Worm (Caenorhabditis elegans) whole organism, L4 larva: ENCODE measurements around the gene tebp-1.

Experiments used
- D1046.2 ChIP-seq: fragments of 200-800 bp; sonication (Bioruptor generic); IDR thresholded peaks from 2 replicates; pipeline ENCODE4 v1.3.6; 2022; ENCODE audit warnings: missing genetic modification characterization, missing compliant biosample characterization
- F26F4.8 ChIP-seq: fragments of 200-800 bp; sonication (Bioruptor generic); conservative IDR thresholded peaks from 2 replicates; pipeline ENCODE4 v1.3.6; 2022; ENCODE audit warnings: missing genetic modification characterization, missing compliant biosample characterization
- F49E8.2 ChIP-seq: sonication (generic microtip); optimal IDR thresholded peaks from 2 replicates; lab custom pipeline; 2016; ENCODE audit warnings: missing compliant biosample characterization, mild to moderate bottlenecking, missing genetic modification characterization, borderline replicate concordance
- Y105C5A.15 ChIP-seq: fragments of 200-800 bp; sonication (Bioruptor generic); IDR thresholded peaks from 2 replicates; pipeline ENCODE4 v1.3.6; 2022; ENCODE audit warnings: missing genetic modification characterization, missing compliant biosample characterization
- ZK337.2 ChIP-seq: fragments of 200-800 bp; sonication (Bioruptor generic); IDR thresholded peaks from 2 replicates; pipeline ENCODE4 v1.3.6; 2022; ENCODE audit warnings: missing genetic modification reagents, missing genetic modification characterization, missing compliant biosample characterization
- aha-1 ChIP-seq: fragments of 150-350 bp; peaks from one replicate; lab custom pipeline; 2014; ENCODE audit warnings: missing biosample characterization, missing genetic modification characterization
- ama-1 ChIP-seq: fragments of 150-350 bp; optimal IDR thresholded peaks from 2 replicates; lab custom pipeline; 2014; ENCODE audit warnings: inconsistent platforms, mixed read lengths
- arid-1 ChIP-seq: fragments of 200-800 bp; sonication (Bioruptor generic); conservative IDR thresholded peaks from 2 replicates; pipeline ENCODE4 v1.3.6; 2022; ENCODE audit warnings: missing genetic modification reagents, missing genetic modification characterization, missing compliant biosample characterization
- attf-4 ChIP-seq: sonication (generic microtip); optimal IDR thresholded peaks from 3 replicates; lab custom pipeline; 2017; ENCODE audit warnings: missing biosample characterization, missing genetic modification characterization
- ceh-28 ChIP-seq: fragments of 150-350 bp; optimal IDR thresholded peaks from 2 replicates; lab custom pipeline; 2014; ENCODE audit warnings: missing biosample characterization, missing genetic modification reagents, missing genetic modification characterization
- ces-1 ChIP-seq: fragments of 150-350 bp; sonication (generic microtip); optimal IDR thresholded peaks from 4 replicates; lab custom pipeline; 2014; ENCODE audit warnings: missing biosample characterization, missing genetic modification reagents, missing genetic modification characterization
- daf-16 ChIP-seq, 3 experiments: sonication (generic microtip); optimal IDR thresholded peaks; 2 replicates each; lab custom pipeline; 2016 to 2017; ENCODE audit warnings: missing genetic modification characterization in 3 of 3, missing genetic modification reagents in 3 of 3, mild to moderate bottlenecking in 2 of 3, missing compliant biosample characterization in 2 of 3, missing biosample characterization in 1 of 3, moderate library complexity in 1 of 3
- daf-19 ChIP-seq: fragments of 200-800 bp; sonication (Bioruptor generic); conservative IDR thresholded peaks from 2 replicates; pipeline ENCODE4 v1.3.6; 2022; ENCODE audit warnings: missing genetic modification characterization, missing compliant biosample characterization
- daf-8 ChIP-seq: fragments of 200-800 bp; sonication (Bioruptor generic); IDR thresholded peaks from 2 replicates; pipeline ENCODE4 v1.3.6; 2022; ENCODE audit warnings: missing genetic modification characterization, missing compliant biosample characterization
- dmd-6 ChIP-seq: fragments of 200-800 bp; sonication (Bioruptor generic); IDR thresholded peaks from 2 replicates; pipeline ENCODE4 v1.3.6; 2022; ENCODE audit warnings: missing genetic modification reagents, missing genetic modification characterization, missing compliant biosample characterization
- dmd-9 ChIP-seq: fragments of 200-800 bp; sonication (Bioruptor generic); IDR thresholded peaks from 2 replicates; pipeline ENCODE4 v1.3.6; 2022; ENCODE audit warnings: missing genetic modification reagents, missing genetic modification characterization, missing compliant biosample characterization
- duxl-1 ChIP-seq: sonication (generic microtip); optimal IDR thresholded peaks from 2 replicates; lab custom pipeline; 2016; ENCODE audit warnings: mild to moderate bottlenecking, missing genetic modification characterization, moderate library complexity, missing compliant biosample characterization; ENCODE audit not compliant: poor library complexity
- dve-1 ChIP-seq: sonication (generic microtip); optimal IDR thresholded peaks from 2 replicates; lab custom pipeline; 2017; ENCODE audit warnings: antibody characterized with exemption, mild to moderate bottlenecking, missing genetic modification characterization, missing compliant biosample characterization; ENCODE audit not compliant: insufficient read depth
- egl-43 ChIP-seq: fragments of 200-800 bp; sonication (Bioruptor generic); IDR thresholded peaks from 2 replicates; pipeline ENCODE4 v1.3.6; 2022; ENCODE audit warnings: missing genetic modification reagents, missing genetic modification characterization, missing compliant biosample characterization
- fkh-10 ChIP-seq: fragments of 150-350 bp; optimal IDR thresholded peaks from 2 replicates; lab custom pipeline; 2014; ENCODE audit warnings: missing biosample characterization, missing genetic modification reagents, missing genetic modification characterization
- hif-1 ChIP-seq, 2 experiments: sonication (generic microtip); optimal IDR thresholded peaks; 2 replicates each; lab custom pipeline; 2016 to 2017; ENCODE audit warnings: missing compliant biosample characterization in 2 of 2, missing genetic modification characterization in 2 of 2, missing genetic modification reagents in 2 of 2, missing genotype in 2 of 2, mild to moderate bottlenecking in 1 of 2
- hlh-11 ChIP-seq: fragments of 200-800 bp; sonication (Bioruptor generic); optimal IDR thresholded peaks from 2 replicates; lab custom pipeline; 2018; ENCODE audit warnings: mild to moderate bottlenecking, missing genetic modification characterization, missing compliant biosample characterization
- lin-1 ChIP-seq: fragments of 200-800 bp; sonication (Bioruptor generic); IDR thresholded peaks from 2 replicates; pipeline ENCODE4 v1.3.6; 2022; ENCODE audit warnings: missing genetic modification reagents, missing genetic modification characterization, missing compliant biosample characterization
- lin-13 ChIP-seq: fragments of 150-350 bp; optimal IDR thresholded peaks from 2 replicates; lab custom pipeline; 2014; ENCODE audit warnings: missing biosample characterization, missing genetic modification reagents, missing genetic modification characterization
- lin-29 ChIP-seq: fragments of 200-800 bp; sonication (Bioruptor generic); IDR thresholded peaks from 2 replicates; pipeline ENCODE4 v1.3.6; 2022; ENCODE audit warnings: missing genetic modification reagents, missing genetic modification characterization, missing compliant biosample characterization
- lin-38 ChIP-seq: fragments of 200-800 bp; sonication (Bioruptor generic); IDR thresholded peaks from 2 replicates; pipeline ENCODE4 v1.3.6; 2022; ENCODE audit warnings: missing genetic modification reagents, missing genetic modification characterization, missing compliant biosample characterization
- madf-9 ChIP-seq: fragments of 200-800 bp; sonication (Bioruptor generic); conservative IDR thresholded peaks from 2 replicates; pipeline ENCODE4 v1.3.6; 2022; ENCODE audit warnings: missing genetic modification reagents, missing genetic modification characterization, missing compliant biosample characterization
- mdl-1 ChIP-seq, 2 experiments: fragments of 150-350 bp in 1 of 2; sonication (generic microtip) in 1 of 2; optimal IDR thresholded peaks; 2 replicates each; lab custom pipeline; 2014 to 2017; ENCODE audit warnings: missing biosample characterization in 2 of 2, missing genetic modification characterization in 2 of 2
- mep-1 ChIP-seq: fragments of 150-350 bp; sonication (generic microtip); optimal IDR thresholded peaks from 3 replicates; lab custom pipeline; 2014; ENCODE audit warnings: missing biosample characterization, missing genetic modification characterization
- nhr-10 ChIP-seq: fragments of 150-350 bp; optimal IDR thresholded peaks from 2 replicates; lab custom pipeline; 2014; ENCODE audit warnings: missing biosample characterization, missing genetic modification characterization
- nhr-102 ChIP-seq: sonication (generic microtip); optimal IDR thresholded peaks from 2 replicates; lab custom pipeline; 2016; ENCODE audit warnings: mild to moderate bottlenecking, missing genetic modification characterization, moderate library complexity, missing compliant biosample characterization
- nhr-11 ChIP-seq: fragments of 150-350 bp; optimal IDR thresholded peaks from 2 replicates; lab custom pipeline; 2014; ENCODE audit warnings: missing biosample characterization, missing genetic modification characterization
- nhr-25 ChIP-seq: sonication (generic microtip); optimal IDR thresholded peaks from 2 replicates; lab custom pipeline; 2017; ENCODE audit warnings: missing genetic modification characterization, mild to moderate bottlenecking, missing compliant biosample characterization, antibody characterized with exemption, moderate library complexity, borderline replicate concordance; ENCODE audit not compliant: insufficient read depth
- nhr-28 ChIP-seq: fragments of 150-350 bp; optimal IDR thresholded peaks from 2 replicates; lab custom pipeline; 2014; ENCODE audit warnings: missing biosample characterization, missing genetic modification characterization
- nhr-42 ChIP-seq: fragments of 200-800 bp; sonication (Bioruptor generic); IDR thresholded peaks from 2 replicates; pipeline ENCODE4 v1.3.6; 2022; ENCODE audit warnings: missing genetic modification characterization, missing compliant biosample characterization
- nhr-48 ChIP-seq: sonication (generic microtip); optimal IDR thresholded peaks from 2 replicates; lab custom pipeline; 2016; ENCODE audit warnings: mild to moderate bottlenecking, missing genetic modification characterization, missing compliant biosample characterization
- nhr-77 ChIP-seq: fragments of 150-350 bp; optimal IDR thresholded peaks from 2 replicates; lab custom pipeline; 2014; ENCODE audit warnings: missing biosample characterization, missing genetic modification characterization
- set-16 ChIP-seq: fragments of 200-800 bp; sonication (Bioruptor generic); IDR thresholded peaks from 2 replicates; pipeline ENCODE4 v1.3.6; 2022; ENCODE audit warnings: missing genetic modification reagents, missing genetic modification characterization, missing compliant biosample characterization
- spr-1 ChIP-seq: sonication (generic microtip); optimal IDR thresholded peaks from 2 replicates; lab custom pipeline; 2016; ENCODE audit warnings: mild to moderate bottlenecking, missing genetic modification characterization, missing compliant biosample characterization
- spr-3 ChIP-seq: fragments of 200-800 bp; sonication (Bioruptor generic); optimal IDR thresholded peaks from 2 replicates; lab custom pipeline; 2018; ENCODE audit warnings: mild to moderate bottlenecking, missing genetic modification characterization, missing compliant biosample characterization
- tag-97 ChIP-seq: fragments of 200-800 bp; sonication (Bioruptor generic); IDR thresholded peaks from 2 replicates; pipeline ENCODE4 v1.3.6; 2022; ENCODE audit warnings: missing genetic modification characterization, missing compliant biosample characterization
- tra-1 ChIP-seq: fragments of 200-800 bp; sonication (Bioruptor generic); IDR thresholded peaks from 2 replicates; pipeline ENCODE4 v1.3.6; 2022; ENCODE audit warnings: missing genetic modification reagents, missing genetic modification characterization, missing compliant biosample characterization
- unc-130 ChIP-seq: sonication (generic microtip); optimal IDR thresholded peaks from 2 replicates; lab custom pipeline; 2016; ENCODE audit warnings: missing genetic modification reagents, missing genetic modification characterization, missing compliant biosample characterization
- unc-62 ChIP-seq, 3 experiments: fragments of 150-350 bp in 1 of 3; sonication (generic microtip); optimal IDR thresholded peaks in 2 of 3; peaks in 1 of 3; 1 replicate in 1 of 3; 2 replicates in 2 of 3; lab custom pipeline; 2014 to 2017; ENCODE audit warnings: missing biosample characterization in 3 of 3, missing genetic modification characterization in 3 of 3, missing genetic modification reagents in 3 of 3, missing genotype in 1 of 3
- vab-7 ChIP-seq: fragments of 200-800 bp; sonication (Bioruptor generic); IDR thresholded peaks from 2 replicates; pipeline ENCODE4 v1.3.6; 2022; ENCODE audit warnings: missing genetic modification reagents, missing genetic modification characterization, missing compliant biosample characterization
- zip-11 ChIP-seq: fragments of 200-800 bp; sonication (Bioruptor generic); IDR thresholded peaks from 2 replicates; pipeline ENCODE4 v1.3.6; 2022; ENCODE audit warnings: missing genetic modification characterization, missing compliant biosample characterization
- zip-2 ChIP-seq: fragments of 150-350 bp; optimal IDR thresholded peaks from 2 replicates; lab custom pipeline; 2014; ENCODE audit warnings: missing biosample characterization, missing genetic modification characterization
- ztf-11 ChIP-seq: fragments of 150-350 bp; optimal IDR thresholded peaks from 2 replicates; lab custom pipeline; 2014; ENCODE audit warnings: missing biosample characterization, missing genetic modification characterization

tebp-1 gene

ce11 chrII:14404741-14405488 lies 43.1 kb downstream of the tebp-1 start (continued):
- TF ChIP-seq nhr-28 (tag; lab: Kevin White, UChicago) (peak; percentile 36), lin-1 (GFP tag; lab: Robert Waterston, UW) (no peak), nhr-10 (tag; lab: Kevin White, UChicago) (peak; percentile 62), madf-9 (peak; percentile 90), nhr-77 (tag; lab: Kevin White, UChicago) (peak; percentile 61), spr-3 (GFP tag; lab: Kevin White, UChicago) (no peak), arid-1 (peak; percentile 62; the same call in 1 of the 2 replicates), egl-43 (GFP tag; lab: Robert Waterston, UW) (0 out of 2 replicates have a peak, but pooled peaks have one; percentile 24), D1046.2 (GFP tag; lab: Robert Waterston, UW) (no peak), ZK337.2 (GFP tag; lab: Robert Waterston, UW) (no peak), hlh-11 (peak; percentile 96), fkh-10 (GFP tag; lab: Kevin White, UChicago) (no peak), ces-1 (GFP tag; lab: Kevin White, UChicago) (no peak), mep-1 (tag; lab: Kevin White, UChicago) (peak; percentile 87), daf-19 (0 out of 2 replicates have a peak, but pooled peaks have one; percentile 8), nhr-11 (tag; lab: Kevin White, UChicago) (no peak), ama-1 (lab: Kevin White, UChicago) (no peak), nhr-102 (tag; lab: Kevin White, UChicago) (peak; percentile 91), mdl-1 (tag; optimal IDR thresholded peaks at IDR 0.05; lab: Kevin White, UChicago) (peak in 1 of 2 experiments; percentile 73), vab-7 (GFP tag; lab: Robert Waterston, UW) (no peak), F49E8.2 (tag; lab: Kevin White, UChicago) (no peak), lin-38 (peak; percentile 74), attf-4 (tag; lab: Kevin White, UChicago) (no peak), aha-1 (tag; lab: Kevin White, UChicago) (peak; percentile 98), lin-13 (GFP tag; lab: Kevin White, UChicago) (no peak), hif-1 (tag; optimal IDR thresholded peaks at IDR 0.05; lab: Kevin White, UChicago) (peak; percentile 90 to 99), nhr-25 (tag; lab: Kevin White, UChicago) (peak; percentile 82), F26F4.8 (GFP tag; lab: Robert Waterston, UW) (no peak), dve-1 (tag; lab: Kevin White, UChicago) (peak; percentile 95), zip-2 (tag; lab: Kevin White, UChicago) (peak; percentile 58), Y105C5A.15 (GFP tag; lab: Robert Waterston, UW) (no peak), daf-8 (no peak), duxl-1 (tag; lab: Kevin White, UChicago) (no peak), unc-62 (GFP tag; optimal IDR thresholded peaks at IDR 0.05 in 1 of 2; lab: Kevin White, UChicago) (peak in 1 of 2 experiments; percentile 99), unc-62 (tag; optimal IDR thresholded peaks at IDR 0.05; lab: Kevin White, UChicago) (no peak), nhr-42 (GFP tag; lab: Robert Waterston, UW) (peak; percentile 76; the same call in 1 of the 2 replicates), tra-1 (no peak), daf-16 (GFP tag; optimal IDR thresholded peaks at IDR 0.05; lab: Kevin White, UChicago) (peak in 1 of 2 experiments; percentile 89), daf-16 (tag; optimal IDR thresholded peaks at IDR 0.05; lab: Kevin White, UChicago) (peak; percentile 69), ceh-28 (tag; lab: Kevin White, UChicago) (no peak), ztf-11 (tag; lab: Kevin White, UChicago) (no peak), dmd-6 (GFP tag; lab: Robert Waterston, UW) (peak; percentile 34), nhr-48 (tag; lab: Kevin White, UChicago) (peak; percentile 81), spr-1 (tag; lab: Kevin White, UChicago) (peak; percentile 55), lin-29 (peak; percentile 69; the same call in 1 of the 2 replicates), tag-97 (GFP tag; lab: Robert Waterston, UW) (no peak), unc-130 (GFP tag; lab: Kevin White, UChicago) (no peak), zip-11 (no peak), set-16 (GFP tag; lab: Robert Waterston, UW) (peak; percentile 90), dmd-9 (GFP tag; lab: Robert Waterston, UW) (no peak)
